Fruit fly (Drosophila melanogaster) whole organism, prepupa: ENCODE measurements around the gene GABA-B-R2.

ENCODE experiments used
- CG10669 ChIP-seq: fragments of 200-800 bp; sonication (Bioruptor generic); optimal IDR thresholded peaks from 3 replicates; lab custom pipeline; 2018; ENCODE audit warnings: missing biosample characterization, mild to moderate bottlenecking, missing genetic modification characterization, moderate library complexity
- CG11294 ChIP-seq: fragments of 200-800 bp; sonication (Bioruptor generic); IDR thresholded peaks from 2 replicates; pipeline ENCODE4 v1.3.6; 2022; ENCODE audit warnings: missing biosample characterization, missing genetic modification characterization
- CG15336 ChIP-seq: fragments of 200-800 bp; sonication (Bioruptor generic); IDR thresholded peaks from 2 replicates; pipeline ENCODE4 v1.3.6; 2022; ENCODE audit warnings: missing biosample characterization, missing genetic modification characterization
- CG1621 ChIP-seq: fragments of 200-800 bp; sonication (Bioruptor generic); optimal IDR thresholded peaks from 3 replicates; lab custom pipeline; 2018; ENCODE audit warnings: missing biosample characterization, mild to moderate bottlenecking, missing genetic modification characterization
- CG16779 ChIP-seq: fragments of 200-800 bp; sonication (Bioruptor generic); optimal IDR thresholded peaks from 3 replicates; lab custom pipeline; 2017; ENCODE audit warnings: missing biosample characterization, mild to moderate bottlenecking, missing genetic modification characterization
- CG3032 ChIP-seq: fragments of 200-800 bp; optimal IDR thresholded peaks from 2 replicates; lab custom pipeline; 2019; ENCODE audit warnings: missing biosample characterization, mild to moderate bottlenecking, missing genetic modification characterization, moderate library complexity
- CG31627 ChIP-seq: fragments of 200-800 bp; sonication (Bioruptor generic); optimal IDR thresholded peaks from 3 replicates; lab custom pipeline; 2016; ENCODE audit warnings: missing biosample characterization, missing genetic modification characterization
- CG32006 ChIP-seq: fragments of 200-800 bp; sonication (Bioruptor generic); optimal IDR thresholded peaks from 3 replicates; lab custom pipeline; 2017; ENCODE audit warnings: missing biosample characterization, mild to moderate bottlenecking, missing genetic modification characterization
- CG34406 ChIP-seq: fragments of 200-800 bp; sonication (Bioruptor generic); optimal IDR thresholded peaks from 3 replicates; lab custom pipeline; 2016; ENCODE audit warnings: missing biosample characterization, missing genetic modification characterization
- CG6163 ChIP-seq: fragments of 200-800 bp; sonication (Bioruptor generic); IDR thresholded peaks from 3 replicates; pipeline ENCODE4 v1.3.6; 2022; ENCODE audit warnings: missing biosample characterization, missing genetic modification characterization
- CG6808 ChIP-seq: fragments of 200-800 bp; sonication (Bioruptor generic); optimal IDR thresholded peaks from 3 replicates; lab custom pipeline; 2017; ENCODE audit warnings: missing biosample characterization, missing genetic modification characterization, mild to moderate bottlenecking, moderate library complexity, missing genetic modification reagents
- CG6854 ChIP-seq: fragments of 200-800 bp; sonication (Bioruptor generic); optimal IDR thresholded peaks from 2 replicates; lab custom pipeline; 2017; ENCODE audit warnings: missing biosample characterization, mild to moderate bottlenecking, missing genetic modification characterization
- CG8319 ChIP-seq: fragments of 200-800 bp; sonication (Bioruptor generic); optimal IDR thresholded peaks from 3 replicates; lab custom pipeline; 2016; ENCODE audit warnings: missing biosample characterization, missing genetic modification characterization
- CG9139 ChIP-seq: fragments of 200-800 bp; sonication (Bioruptor generic); optimal IDR thresholded peaks from 3 replicates; lab custom pipeline; 2017; ENCODE audit warnings: missing biosample characterization, mild to moderate bottlenecking, missing genetic modification characterization
- Eip75B ChIP-seq: fragments of 200-800 bp; sonication (Bioruptor generic); optimal IDR thresholded peaks from 3 replicates; lab custom pipeline; 2016; ENCODE audit warnings: missing biosample characterization, missing genetic modification characterization
- Eip93F ChIP-seq: fragments of 200-800 bp; sonication (Bioruptor generic); optimal IDR thresholded peaks from 2 replicates; lab custom pipeline; 2016; ENCODE audit warnings: missing biosample characterization, mild to moderate bottlenecking, missing genetic modification characterization
- Ets21C ChIP-seq: fragments of 200-800 bp; sonication (Bioruptor generic); optimal IDR thresholded peaks from 3 replicates; lab custom pipeline; 2016; ENCODE audit warnings: missing biosample characterization, missing genetic modification characterization
- Gug ChIP-seq: fragments of 200-800 bp; sonication (Bioruptor generic); IDR thresholded peaks from 2 replicates; pipeline ENCODE4 v1.3.6; 2022; ENCODE audit warnings: missing biosample characterization, missing genetic modification characterization
- Hr4 ChIP-seq: fragments of 200-800 bp; sonication (Bioruptor generic); optimal IDR thresholded peaks from 3 replicates; lab custom pipeline; 2016; ENCODE audit warnings: missing biosample characterization, missing genetic modification characterization
- Lpt ChIP-seq: fragments of 200-800 bp; sonication (Bioruptor generic); optimal IDR thresholded peaks from 3 replicates; lab custom pipeline; 2016; ENCODE audit warnings: missing biosample characterization, missing genetic modification characterization
- OdsH ChIP-seq: fragments of 200-800 bp; sonication (Bioruptor generic); optimal IDR thresholded peaks from 3 replicates; lab custom pipeline; 2016; ENCODE audit warnings: missing biosample characterization, missing genetic modification characterization
- Smox ChIP-seq: fragments of 200-800 bp; sonication (Bioruptor generic); optimal IDR thresholded peaks from 3 replicates; lab custom pipeline; 2016; ENCODE audit warnings: missing biosample characterization, missing genetic modification characterization
- Sox102F ChIP-seq: fragments of 200-800 bp; sonication (Bioruptor generic); optimal IDR thresholded peaks from 2 replicates; lab custom pipeline; 2016; ENCODE audit warnings: missing biosample characterization, mild to moderate bottlenecking, missing genetic modification characterization
- Sox14 ChIP-seq: fragments of 200-800 bp; sonication (Bioruptor generic); optimal IDR thresholded peaks from 3 replicates; lab custom pipeline; 2016; ENCODE audit warnings: missing biosample characterization, missing genetic modification characterization
- Sox15 ChIP-seq: fragments of 200-800 bp; sonication (Bioruptor generic); optimal IDR thresholded peaks from 3 replicates; lab custom pipeline; 2016; ENCODE audit warnings: missing biosample characterization, missing genetic modification characterization
- acj6 ChIP-seq: fragments of 200-800 bp; sonication (Bioruptor generic); optimal IDR thresholded peaks from 3 replicates; lab custom pipeline; 2016; ENCODE audit warnings: missing biosample characterization, missing genetic modification characterization
- cyc ChIP-seq: fragments of 200-800 bp; sonication (Bioruptor generic); optimal IDR thresholded peaks from 3 replicates; lab custom pipeline; 2016; ENCODE audit warnings: missing biosample characterization, missing genetic modification characterization
- dsx ChIP-seq: fragments of 200-800 bp; optimal IDR thresholded peaks from 3 replicates; lab custom pipeline; 2019; ENCODE audit warnings: missing biosample characterization, mild to moderate bottlenecking, missing genetic modification characterization, moderate library complexity; ENCODE audit not compliant: poor library complexity, severe bottlenecking
- fd85E ChIP-seq: fragments of 200-800 bp; sonication (Bioruptor generic); optimal IDR thresholded peaks from 3 replicates; lab custom pipeline; 2016; ENCODE audit warnings: missing biosample characterization, missing genetic modification characterization
- fkh ChIP-seq: fragments of 200-800 bp; sonication (Bioruptor generic); optimal IDR thresholded peaks from 3 replicates; lab custom pipeline; 2017; ENCODE audit warnings: missing biosample characterization, mild to moderate bottlenecking, missing genetic modification characterization, moderate library complexity
- salr ChIP-seq, 2 experiments: fragments of 200-800 bp; sonication (Bioruptor generic); optimal IDR thresholded peaks; 3 replicates each; lab custom pipeline; 2016 to 2018; ENCODE audit warnings: missing biosample characterization in 2 of 2, missing genetic modification characterization in 2 of 2, mild to moderate bottlenecking in 1 of 2
- spab ChIP-seq: fragments of 200-800 bp; sonication (Bioruptor generic); optimal IDR thresholded peaks from 2 replicates; lab custom pipeline; 2017; ENCODE audit warnings: missing biosample characterization, mild to moderate bottlenecking, missing genetic modification characterization, missing genetic modification reagents
- ss ChIP-seq, 2 experiments: fragments of 200-800 bp; sonication (Bioruptor generic); optimal IDR thresholded peaks; 2 replicates in 1 of 2; 3 replicates in 1 of 2; lab custom pipeline; 2017 to 2018; ENCODE audit warnings: mild to moderate bottlenecking in 2 of 2, missing biosample characterization in 2 of 2, missing genetic modification characterization in 2 of 2, moderate library complexity in 1 of 2
- vri ChIP-seq: fragments of 200-800 bp; sonication (Bioruptor generic); optimal IDR thresholded peaks from 3 replicates; lab custom pipeline; 2016; ENCODE audit warnings: missing biosample characterization, mild to moderate bottlenecking, missing genetic modification characterization

Gene GABA-B-R2

dm6 chr3R:21753974-21754373 is 21.7 kb downstream of the GABA-B-R2 start, which contains the start of gene CG31198:
CG31198 (plus strand) TSS chr3R:21754324.
- TF ChIP-seq spab (GFP tag; lab: Kevin White, UChicago) (no peak), vri (GFP tag; lab: Kevin White, UChicago) (peak; percentile 98)

- TF ChIP-seq Sox14 (GFP tag; lab: Kevin White, UChicago), result no peak
- TF ChIP-seq CG6808 (GFP tag; lab: Kevin White, UChicago), result no peak
- no peak for TF ChIP-seq CG8319
- TF ChIP-seq CG6854 (GFP tag; lab: Kevin White, UChicago), result no peak
- TF ChIP-seq CG34406 (GFP tag; lab: Kevin White, UChicago), result no peak
- TF ChIP-seq Gug (GFP tag; lab: Robert Waterston, UW), result no peak
- no peak for TF ChIP-seq Lpt
- TF ChIP-seq cyc (GFP tag; lab: Kevin White, UChicago), result no peak
- no peak for TF ChIP-seq fkh (GFP tag; lab: Kevin White, UChicago)
- no peak for TF ChIP-seq salr (GFP tag; optimal IDR thresholded peaks at IDR 0.05; lab: Kevin White, UChicago)
- no peak for TF ChIP-seq CG11294 (GFP tag; lab: Robert Waterston, UW)
- no peak for TF ChIP-seq Sox102F (GFP tag; lab: Kevin White, UChicago)
- TF ChIP-seq OdsH (GFP tag; lab: Kevin White, UChicago), result no peak
- no peak for TF ChIP-seq Ets21C
- no peak for TF ChIP-seq CG31627 (GFP tag; lab: Kevin White, UChicago)
- TF ChIP-seq CG15336, result no peak
- no peak for TF ChIP-seq CG32006 (GFP tag; lab: Kevin White, UChicago)
- TF ChIP-seq CG16779, result no peak
- no peak for TF ChIP-seq Eip93F (GFP tag; lab: Kevin White, UChicago)
Observed at dm6 chr3R:21753099-21753498, 22.5 kb downstream of the GABA-B-R2 start.

- TF ChIP-seq Lpt, result no peak
- TF ChIP-seq dsx (GFP tag; lab: Kevin White, UChicago), result no peak
- no peak for TF ChIP-seq CG10669 (GFP tag; lab: Kevin White, UChicago)
- TF ChIP-seq acj6 (GFP tag; lab: Kevin White, UChicago), result no peak
- TF ChIP-seq CG1621 (tag; lab: Kevin White, UChicago), result no peak
- TF ChIP-seq, all 60 proteins: peak for 0
Observed at dm6 chr3R:21748954-21749920, 26.4 kb downstream of the GABA-B-R2 start, which contains the start of gene CG31233. CG31233 (plus strand) TSS chr3R:21749853.

dm6 chr3R:21745887-21746286 is 29.8 kb downstream of the GABA-B-R2 start:
- TF ChIP-seq CG3032 (tag; lab: Kevin White, UChicago) (no peak), cyc (GFP tag; lab: Kevin White, UChicago) (no peak), Hr4 (GFP tag; lab: Kevin White, UChicago) (no peak), Smox (no peak), fd85E (GFP tag; lab: Kevin White, UChicago) (no peak), CG9139 (GFP tag; lab: Kevin White, UChicago) (no peak), Gug (GFP tag; lab: Robert Waterston, UW) (no peak), salr (GFP tag; optimal IDR thresholded peaks at IDR 0.05; lab: Kevin White, UChicago) (no peak), ss (GFP tag; optimal IDR thresholded peaks at IDR 0.05; lab: Kevin White, UChicago) (no peak), Eip75B (GFP tag; lab: Kevin White, UChicago) (no peak), Sox15 (GFP tag; lab: Kevin White, UChicago) (no peak), CG6163 (GFP tag; lab: Robert Waterston, UW) (no peak)
